Fruit fly (Drosophila melanogaster) S2 (cell line): ENCODE results near the gene CG1146.

ENCODE experiments used
- CG8478 ChIP-seq: fragments of >200 bp; optimal IDR thresholded peaks from 2 replicates; lab custom pipeline; 2018
- CTCF ChIP-seq, 2 experiments: fragments of >200 bp; optimal IDR thresholded peaks; 2 replicates each; lab custom pipeline; 2018

Gene CG1146

dm6 chr3L:2499077-2499476 lies 10.5 kb downstream of the CG1146 start:
- TF ChIP-seq CTCF (optimal IDR thresholded peaks at IDR 0.05; lab: Kevin White, UChicago) (no peak), CG8478 (lab: Kevin White, UChicago) (no peak)

dm6 chr3L:2501764-2502163 lies 13.2 kb downstream of the CG1146 start:
- TF ChIP-seq CG8478 (lab: Kevin White, UChicago) (no peak), CTCF (optimal IDR thresholded peaks at IDR 0.05; lab: Kevin White, UChicago) (no peak)

- TF ChIP-seq CTCF (optimal IDR thresholded peaks at IDR 0.05; lab: Kevin White, UChicago) (no peak), CG8478 (lab: Kevin White, UChicago) (no peak)
Measured at dm6 chr3L:2503465-2503864, 14.9 kb downstream of the CG1146 start, which contains the start of gene CG16758. TSS of gene CG16758 (minus strand) at chr3L:2503606.

dm6 chr3L:2504031-2504615 lies 15.5 kb downstream of the CG1146 start:
- TF ChIP-seq CTCF (optimal IDR thresholded peaks at IDR 0.05; lab: Kevin White, UChicago): no peak
- no peak for TF ChIP-seq CG8478 (lab: Kevin White, UChicago)

- no peak for TF ChIP-seq CTCF (optimal IDR thresholded peaks at IDR 0.05; lab: Kevin White, UChicago)
- no peak for TF ChIP-seq CG8478 (lab: Kevin White, UChicago)
Measured at dm6 chr3L:2504796-2505195, 16.2 kb downstream of the CG1146 start.

- TF ChIP-seq CG8478 (lab: Kevin White, UChicago) (no peak), CTCF (optimal IDR thresholded peaks at IDR 0.05; lab: Kevin White, UChicago) (no peak)
Measured at dm6 chr3L:2515197-2515596, 26.6 kb downstream of the CG1146 start.

- TF ChIP-seq CTCF (optimal IDR thresholded peaks at IDR 0.05; lab: Kevin White, UChicago) (no peak), CG8478 (lab: Kevin White, UChicago) (no peak)
Measured at dm6 chr3L:2526873-2527272, 38.3 kb downstream of the CG1146 start, which contains the start of gene CG32295. TSS of gene CG32295 (minus strand) at chr3L:2526973.

dm6 chr3L:2530090-2530489 lies 41.5 kb downstream of the CG1146 start:
- no peak for TF ChIP-seq CG8478 (lab: Kevin White, UChicago)
- no peak for TF ChIP-seq CTCF (optimal IDR thresholded peaks at IDR 0.05; lab: Kevin White, UChicago)

- no peak for TF ChIP-seq CG8478 (lab: Kevin White, UChicago)
Measured at dm6 chr3L:2530635-2531034, 42.0 kb downstream of the CG1146 start.

dm6 chr3L:2531386-2532176 lies 43.0 kb downstream of the CG1146 start:
- TF ChIP-seq CTCF (optimal IDR thresholded peaks at IDR 0.05; lab: Kevin White, UChicago): peak; percentile 94 to 98
- TF ChIP-seq CG8478 (lab: Kevin White, UChicago): peak; percentile 6

dm6 chr3L:2532377-2532776 lies 43.8 kb downstream of the CG1146 start:
- no peak for TF ChIP-seq CG8478 (lab: Kevin White, UChicago)
- no peak for TF ChIP-seq CTCF (optimal IDR thresholded peaks at IDR 0.05; lab: Kevin White, UChicago)

- TF ChIP-seq CG8478 (lab: Kevin White, UChicago): no peak
- no peak for TF ChIP-seq CTCF (optimal IDR thresholded peaks at IDR 0.05; lab: Kevin White, UChicago)
Measured at dm6 chr3L:2533000-2533731, 44.6 kb downstream of the CG1146 start.

dm6 chr3L:2533732-2534073 lies 45.1 kb downstream of the CG1146 start:
- no peak for TF ChIP-seq CG8478 (lab: Kevin White, UChicago)
- no peak for TF ChIP-seq CTCF (optimal IDR thresholded peaks at IDR 0.05; lab: Kevin White, UChicago)

dm6 chr3L:2536969-2537600 lies 48.5 kb downstream of the CG1146 start:
- TF ChIP-seq CTCF (optimal IDR thresholded peaks at IDR 0.05; lab: Kevin White, UChicago): no peak
- no peak for TF ChIP-seq CG8478 (lab: Kevin White, UChicago)

- TF ChIP-seq CTCF (optimal IDR thresholded peaks at IDR 0.05; lab: Kevin White, UChicago): no peak
- no peak for TF ChIP-seq CG8478 (lab: Kevin White, UChicago)
Measured at dm6 chr3L:2541361-2541760, 52.8 kb downstream of the CG1146 start.
